Fruit fly (Drosophila melanogaster): ENCODE data around the gene gb.

dm6 chr3R:27091106-27091505, 21.0 kb downstream of the gb start, which contains the start of gene Cpr97Eb:
- TF ChIP-seq D1 (tag; optimal IDR thresholded peaks at IDR 0.05): no peak
- TF ChIP-seq CG9948 (tag; optimal IDR thresholded peaks at IDR 0.05): no peak
- no peak for TF ChIP-seq CG12605 (GFP tag; IDR thresholded peaks at IDR 0.05)
- no peak for TF ChIP-seq Pif1A (GFP tag; optimal IDR thresholded peaks at IDR 0.05)
- TF ChIP-seq EcR (GFP tag; optimal IDR thresholded peaks at IDR 0.05): peak; percentile 44
- no peak for TF ChIP-seq Snoo (tag; optimal IDR thresholded peaks at IDR 0.05)
- no peak for TF ChIP-seq fd96Ca (GFP tag; IDR thresholded peaks at IDR 0.05)
- peak; percentile 15; the same call in 1 of the 3 replicates for TF ChIP-seq CG4496 (GFP tag; IDR thresholded peaks at IDR 0.05)
- TF ChIP-seq CG8159 (tag; optimal IDR thresholded peaks at IDR 0.05): no peak
- TF ChIP-seq Pif1B (GFP tag; optimal IDR thresholded peaks at IDR 0.05): no peak
- TF ChIP-seq gl (tag; optimal IDR thresholded peaks at IDR 0.05): no peak
- no peak for TF ChIP-seq CG10348 (GFP tag; IDR thresholded peaks at IDR 0.05)
